Fruit fly (Drosophila melanogaster): ENCODE results near the gene CG11755.

The CG11755 gene

DNA sequence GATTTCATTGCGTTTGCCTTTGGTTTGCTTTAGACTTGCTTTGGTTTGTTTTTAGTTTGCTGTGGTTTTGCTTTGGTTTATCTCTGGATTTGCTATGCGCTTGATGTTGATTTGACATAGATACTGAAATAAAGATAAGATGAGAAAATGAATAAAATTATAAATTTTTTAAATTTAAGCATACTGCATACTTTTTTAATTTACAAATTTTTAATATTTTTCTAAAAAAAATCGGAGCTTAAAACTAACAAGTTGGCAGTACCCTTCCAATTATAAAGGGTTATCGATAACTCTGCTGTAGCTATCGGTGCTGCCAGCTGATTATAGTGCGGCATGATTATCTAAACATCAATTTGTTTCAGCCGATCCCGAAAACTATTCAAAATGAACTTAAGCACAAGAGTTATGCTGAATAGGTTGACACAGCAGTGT is 2.9 kb upstream of the CG11755 start, which contains the start of gene mRpL19 (continued):
- TF ChIP-seq ap (GFP tag; IDR thresholded peaks at IDR 0.05) (no peak), pb (GFP tag; optimal IDR thresholded peaks at IDR 0.05) (no peak), CG13424 (tag; optimal IDR thresholded peaks at IDR 0.05) (peak; percentile 71), Taf1 (GFP tag; IDR thresholded peaks at IDR 0.05) (no peak), CG31365 (tag; optimal IDR thresholded peaks at IDR 0.05) (no peak), p53 (GFP tag; optimal IDR thresholded peaks at IDR 0.05) (no peak), chm (GFP tag; IDR thresholded peaks at IDR 0.05) (no peak), CG6689 (GFP tag; IDR thresholded peaks at IDR 0.05) (no peak), sim (GFP tag; IDR thresholded peaks at IDR 0.05) (no peak), Dll (GFP tag; IDR thresholded peaks at IDR 0.05; ENCODE audit: partially characterized antibody) (peak; percentile 75), zfh1 (GFP tag; IDR thresholded peaks at IDR 0.05) (no peak), CG15073 (GFP tag; optimal IDR thresholded peaks at IDR 0.05) (no peak), CG31224 (GFP tag; IDR thresholded peaks at IDR 0.05) (no peak), Asciz (GFP tag; optimal IDR thresholded peaks at IDR 0.05) (no peak), CG15269 (tag; optimal IDR thresholded peaks at IDR 0.05) (peak; percentile 62), CG34224 (GFP tag; IDR thresholded peaks at IDR 0.05; ENCODE audit: partially characterized antibody) (peak; percentile 53; the same call in 2 of the 3 replicates), CG11093 (GFP tag; IDR thresholded peaks at IDR 0.05) (no peak), Camta (GFP tag; optimal IDR thresholded peaks at IDR 0.05) (no peak), gcm (GFP tag; optimal IDR thresholded peaks at IDR 0.05) (peak; percentile 50), CG4820 (GFP tag; optimal IDR thresholded peaks at IDR 0.05) (no peak), nmo (GFP tag; optimal IDR thresholded peaks at IDR 0.05) (peak; percentile 52), jigr1 (GFP tag; IDR thresholded peaks at IDR 0.05) (peak; percentile 53; the same call in 1 of the 3 replicates), cwo (GFP tag; optimal IDR thresholded peaks at IDR 0.05) (no peak), CG2889 (GFP tag; IDR thresholded peaks at IDR 0.05) (no peak), CG6175 (GFP tag; IDR thresholded peaks at IDR 0.05) (no peak), dmrt99B (tag; optimal IDR thresholded peaks at IDR 0.05) (peak; percentile 33), CG8765 (GFP tag; IDR thresholded peaks at IDR 0.05) (no peak), ac (GFP tag; optimal IDR thresholded peaks at IDR 0.05) (no peak), Optix (GFP tag; IDR thresholded peaks at IDR 0.05) (no peak), unc-4 (GFP tag; IDR thresholded peaks at IDR 0.05; ENCODE audit: partially characterized antibody) (peak; percentile 70), Eip74EF (GFP tag; optimal IDR thresholded peaks at IDR 0.05) (peak in 1 of 2 experiments; percentile 25), ftz-f1 (GFP tag; optimal IDR thresholded peaks at IDR 0.05) (no peak), CG4424 (GFP tag; optimal IDR thresholded peaks at IDR 0.05) (peak; percentile 41), CG7357 (GFP tag; IDR thresholded peaks at IDR 0.05) (no peak), MBD-R2 (GFP tag; IDR thresholded peaks at IDR 0.05) (peak; percentile 84), her (GFP tag; optimal IDR thresholded peaks at IDR 0.05) (no peak), Blimp-1 (GFP tag; optimal IDR thresholded peaks at IDR 0.05) (peak; percentile 48), CG16815 (GFP tag; optimal IDR thresholded peaks at IDR 0.05) (no peak), CG30020 (tag; optimal IDR thresholded peaks at IDR 0.05) (peak; percentile 60), CG10321 (GFP tag; IDR thresholded peaks at IDR 0.05) (no peak), H15 (GFP tag; IDR thresholded peaks at IDR 0.05) (no peak), CG13123 (GFP tag; optimal IDR thresholded peaks at IDR 0.05) (peak; percentile 6), CG18476 (GFP tag; optimal IDR thresholded peaks at IDR 0.05) (peak; percentile 17), Dbx (GFP tag; IDR thresholded peaks at IDR 0.05) (no peak), NfI (GFP tag; optimal IDR thresholded peaks at IDR 0.05) (peak; percentile 44), Ptx1 (GFP tag; IDR thresholded peaks at IDR 0.05) (no peak), CG8290 (GFP tag; optimal IDR thresholded peaks at IDR 0.05) (peak; percentile 45), CG8290 (tag; optimal IDR thresholded peaks at IDR 0.05) (no peak), Opbp (GFP tag; IDR thresholded peaks at IDR 0.05; ENCODE audit: partially characterized antibody) (no peak; the same call in 2 of the 3 replicates), Hr78 (GFP tag; optimal IDR thresholded peaks at IDR 0.05) (no peak), CG6791 (GFP tag; IDR thresholded peaks at IDR 0.05; ENCODE audit: partially characterized antibody) (peak; percentile 62; the same call in 2 of the 3 replicates)

Measured in whole organism, embryonic.